Worm (Caenorhabditis elegans): Measurements from ENCODE around the gene T08A11.1.

The T08A11.1 gene

DNA sequence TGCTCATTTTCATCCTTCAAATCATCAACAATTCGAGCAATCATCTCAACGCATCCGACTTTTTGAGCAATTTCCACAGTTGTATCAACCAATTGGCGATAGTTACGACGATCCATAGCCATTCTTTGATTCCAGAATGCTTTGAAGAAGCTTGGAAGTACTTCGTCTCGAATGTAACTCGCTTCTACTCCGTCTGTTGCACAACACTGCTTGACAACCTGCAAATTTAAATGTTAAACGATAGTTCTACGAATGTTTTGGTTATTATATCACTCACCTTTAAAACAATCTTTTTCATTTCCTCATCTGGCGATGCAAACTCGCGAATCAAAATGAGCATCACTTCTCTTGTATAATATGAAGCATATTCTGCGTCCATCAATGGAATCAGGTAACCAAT lies 2.9 kb upstream of the T08A11.1 start:
- no peak for TF ChIP-seq tbx-2 (tag; optimal IDR thresholded peaks at IDR 0.05)
- TF ChIP-seq nhr-67 (tag; optimal IDR thresholded peaks at IDR 0.05), result no peak
- TF ChIP-seq ceh-16 (tag; optimal IDR thresholded peaks at IDR 0.05), result no peak
- TF ChIP-seq sea-2 (GFP tag; optimal IDR thresholded peaks at IDR 0.05), result no peak
- TF ChIP-seq nhr-43 (tag; optimal IDR thresholded peaks at IDR 0.05; ENCODE audit: poor library complexity, severe bottlenecking), result no peak
- no peak for TF ChIP-seq eor-1 (tag; optimal IDR thresholded peaks at IDR 0.05)

DNA sequence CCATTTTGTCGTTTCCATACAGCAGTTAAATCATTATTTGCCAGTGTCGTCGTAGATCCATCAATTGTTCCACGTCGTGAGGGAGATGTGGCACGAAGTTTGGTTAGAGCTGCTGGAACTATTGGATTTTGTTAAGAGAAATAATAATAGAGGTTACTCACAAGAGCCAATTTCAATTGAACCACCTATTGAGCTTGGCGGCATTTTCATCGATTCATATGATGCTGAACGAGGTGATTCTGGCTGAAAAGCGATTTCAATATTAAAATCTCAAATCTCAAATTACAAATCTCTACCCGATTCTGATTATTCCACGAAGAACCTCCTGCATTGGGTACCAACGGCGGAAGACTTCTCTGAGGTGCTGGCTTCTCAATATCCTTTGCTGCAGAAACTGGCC lies 5.1 kb downstream of the T08A11.1 start:
- TF ChIP-seq nhr-25 (tag; optimal IDR thresholded peaks at IDR 0.05) (no peak), lin-15B (tag; optimal IDR thresholded peaks at IDR 0.05) (no peak), nhr-237 (tag; optimal IDR thresholded peaks at IDR 0.05) (no peak), tbx-2 (tag; optimal IDR thresholded peaks at IDR 0.05) (no peak), aly-2 (tag; optimal IDR thresholded peaks at IDR 0.05) (no peak), R02D3.7 (tag; optimal IDR thresholded peaks at IDR 0.05) (no peak), lin-39 (tag; optimal IDR thresholded peaks at IDR 0.05) (no peak), unc-39 (tag; optimal IDR thresholded peaks at IDR 0.05) (no peak), nhr-28 (tag; optimal IDR thresholded peaks at IDR 0.05) (no peak), lsy-12 (tag; optimal IDR thresholded peaks at IDR 0.05) (no peak), ztf-4 (tag; optimal IDR thresholded peaks at IDR 0.05) (no peak), nhr-12 (tag; optimal IDR thresholded peaks at IDR 0.05) (no peak), nfya-1 (tag; optimal IDR thresholded peaks at IDR 0.05; ENCODE audit: insufficient read depth) (no peak), elt-3 (tag; optimal IDR thresholded peaks at IDR 0.05) (no peak), ama-1 (optimal IDR thresholded peaks at IDR 0.05) (no peak), nhr-76 (tag; optimal IDR thresholded peaks at IDR 0.05) (no peak), fkh-10 (GFP tag; optimal IDR thresholded peaks at IDR 0.05) (no peak), skn-1 (tag; optimal IDR thresholded peaks at IDR 0.05) (no peak)

DNA sequence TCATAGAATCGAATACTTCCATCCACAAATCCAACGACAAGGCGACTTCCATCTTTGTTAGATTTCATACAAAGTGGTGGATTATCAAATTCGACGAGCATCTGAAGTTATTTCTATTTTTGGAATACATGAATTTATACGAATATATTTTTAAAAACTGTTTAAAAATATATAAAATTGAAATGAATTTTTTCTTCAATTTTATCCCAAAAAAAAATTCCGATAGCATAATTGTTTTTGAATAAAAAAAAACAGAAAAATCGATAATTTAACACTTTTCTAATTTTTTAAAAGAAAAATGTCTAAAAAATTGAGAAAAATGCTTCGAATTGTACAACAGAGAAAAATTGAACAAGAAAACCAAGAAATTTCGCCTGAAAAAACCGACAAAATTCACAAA lies 15.4 kb downstream of the T08A11.1 start, which contains the start of gene Y44F5A.1:
Y44F5A.1 (minus strand) TSS at position 101 of the 400 bp plus-strand sequence.
- TF ChIP-seq snpc-4 (tag; optimal IDR thresholded peaks at IDR 0.05), result no peak
- TF ChIP-seq nhr-25 (tag; optimal IDR thresholded peaks at IDR 0.05), result no peak
- no peak for TF ChIP-seq aly-2 (tag; optimal IDR thresholded peaks at IDR 0.05)
- no peak for TF ChIP-seq mdl-1 (tag; optimal IDR thresholded peaks at IDR 0.05)
- TF ChIP-seq nhr-11 (tag; optimal IDR thresholded peaks at IDR 0.05), result no peak
- no peak for TF ChIP-seq nhr-67 (tag; optimal IDR thresholded peaks at IDR 0.05)

DNA sequence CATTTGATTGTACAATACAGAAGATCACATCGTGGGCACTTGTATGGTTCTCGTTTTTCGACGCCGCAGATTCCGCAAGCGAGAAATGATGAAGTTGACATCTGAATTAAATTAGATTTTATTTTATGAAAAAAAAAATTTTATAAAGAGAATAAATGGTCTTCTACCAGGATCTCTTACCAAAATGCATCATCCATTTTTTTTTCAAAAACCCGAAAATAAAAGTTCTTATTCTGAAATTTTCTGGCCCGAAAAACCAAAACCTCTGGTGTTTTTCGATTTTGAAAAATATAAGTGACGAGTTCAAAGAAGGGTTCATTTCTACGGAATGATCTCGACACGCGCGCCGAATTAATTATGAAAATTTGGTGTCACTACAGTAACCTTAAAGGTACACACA lies 18.7 kb downstream of the T08A11.1 start, which contains the start of gene zhit-2:
zhit-2 (minus strand) TSS at position 101 of the 400 bp plus-strand sequence.
- no peak for TF ChIP-seq elt-1 (tag; optimal IDR thresholded peaks at IDR 0.05)
- no peak for TF ChIP-seq ceh-82 (tag; optimal IDR thresholded peaks at IDR 0.05)
- TF ChIP-seq unc-39 (tag; optimal IDR thresholded peaks at IDR 0.05), result no peak
- TF ChIP-seq fkh-10 (GFP tag; optimal IDR thresholded peaks at IDR 0.05), result no peak
- TF ChIP-seq mdl-1 (tag; optimal IDR thresholded peaks at IDR 0.05), result no peak
- no peak for TF ChIP-seq fos-1 (tag; optimal IDR thresholded peaks at IDR 0.05)
- no peak for TF ChIP-seq nhr-23 (tag; optimal IDR thresholded peaks at IDR 0.05)
- TF ChIP-seq pha-4 (tag; optimal IDR thresholded peaks at IDR 0.05), result no peak
- TF ChIP-seq ztf-4 (tag; optimal IDR thresholded peaks at IDR 0.05), result no peak
- TF ChIP-seq fkh-2 (tag; optimal IDR thresholded peaks at IDR 0.05), result no peak
- TF ChIP-seq nhr-77 (tag; optimal IDR thresholded peaks at IDR 0.05), result no peak
- no peak for TF ChIP-seq eor-1 (tag; optimal IDR thresholded peaks at IDR 0.05)
- TF ChIP-seq ama-1 (optimal IDR thresholded peaks at IDR 0.05), result no peak
- TF ChIP-seq nhr-67 (tag; optimal IDR thresholded peaks at IDR 0.05), result no peak

DNA sequence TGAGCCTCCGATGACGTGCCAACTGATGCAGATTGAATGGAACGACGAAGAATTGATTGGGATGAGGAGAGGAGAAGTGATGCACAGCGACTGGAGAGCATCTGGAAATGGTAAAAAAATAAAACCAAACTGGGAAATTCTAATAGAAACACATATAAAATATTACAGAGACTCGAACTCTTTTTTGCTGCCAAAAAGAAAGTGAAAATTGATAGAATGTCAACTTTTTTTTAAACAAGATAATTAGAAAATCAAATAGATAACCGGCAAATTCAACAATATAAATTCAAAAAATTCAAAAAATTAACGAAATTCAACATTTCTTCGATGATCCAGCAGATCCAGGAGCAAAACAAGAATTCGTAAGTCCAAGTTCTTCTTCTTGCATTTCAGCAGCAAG lies 19.5 kb downstream of the T08A11.1 start, which contains the start of gene mrpl-21:
mrpl-21 (minus strand) TSS at position 101 of the 400 bp plus-strand sequence.
- TF ChIP-seq nhr-23 (tag; optimal IDR thresholded peaks at IDR 0.05) (no peak), unc-62 (GFP tag; optimal IDR thresholded peaks at IDR 0.05) (no peak), nhr-67 (tag; optimal IDR thresholded peaks at IDR 0.05) (no peak), elt-3 (tag; optimal IDR thresholded peaks at IDR 0.05) (no peak), fos-1 (tag; optimal IDR thresholded peaks at IDR 0.05) (no peak), sea-2 (GFP tag; optimal IDR thresholded peaks at IDR 0.05) (no peak), nhr-237 (tag; optimal IDR thresholded peaks at IDR 0.05) (no peak), nhr-76 (tag; optimal IDR thresholded peaks at IDR 0.05) (no peak), hmg-11 (tag; optimal IDR thresholded peaks at IDR 0.05) (no peak), tbx-2 (tag; optimal IDR thresholded peaks at IDR 0.05) (no peak), egl-27 (tag; optimal IDR thresholded peaks at IDR 0.05) (no peak)

Data from whole organism, L3 larva.